Fruit fly (Drosophila melanogaster) whole organism, pupa: ENCODE data around the gene Hers.

ENCODE experiments used
- CG10348 ChIP-seq: fragments of 200-800 bp; sonication (Bioruptor generic); IDR thresholded peaks from 2 replicates; pipeline ENCODE4 v1.3.6; 2022; ENCODE audit warnings: missing biosample characterization, missing genetic modification characterization
- CG12605 ChIP-seq: fragments of 200-800 bp; sonication (Bioruptor generic); IDR thresholded peaks from 2 replicates; pipeline ENCODE4 v1.3.6; 2022; ENCODE audit warnings: missing biosample characterization, missing genetic modification characterization
- CG13204 ChIP-seq: fragments of 200-800 bp; sonication (Bioruptor generic); optimal IDR thresholded peaks from 2 replicates; lab custom pipeline; 2018; ENCODE audit warnings: missing biosample characterization, mild to moderate bottlenecking, missing genetic modification characterization, moderate library complexity
- CG14655 ChIP-seq: fragments of 200-800 bp; sonication (Bioruptor generic); optimal IDR thresholded peaks from 3 replicates; lab custom pipeline; 2017; ENCODE audit warnings: mild to moderate bottlenecking, missing biosample characterization, missing genetic modification reagents, missing genetic modification characterization
- CG15710 ChIP-seq: fragments of 200-800 bp; sonication (Bioruptor generic); optimal IDR thresholded peaks from 2 replicates; lab custom pipeline; 2018; ENCODE audit warnings: missing biosample characterization, mild to moderate bottlenecking, missing genetic modification characterization, moderate library complexity
- CG17806 ChIP-seq: fragments of 200-800 bp; sonication (Bioruptor generic); optimal IDR thresholded peaks from 2 replicates; lab custom pipeline; 2018; ENCODE audit warnings: missing biosample characterization, mild to moderate bottlenecking, missing genetic modification characterization, moderate library complexity
- CG32121 ChIP-seq: fragments of 200-800 bp; sonication (Bioruptor generic); IDR thresholded peaks from 2 replicates; pipeline ENCODE4 v1.3.6; 2022; ENCODE audit warnings: missing biosample characterization, missing genetic modification characterization
- CG34367 ChIP-seq: fragments of 200-800 bp; sonication (Bioruptor generic); optimal IDR thresholded peaks from 2 replicates; lab custom pipeline; 2018; ENCODE audit warnings: missing biosample characterization, mild to moderate bottlenecking, missing genetic modification characterization
- CG4496 ChIP-seq: fragments of 200-800 bp; sonication (Bioruptor generic); IDR thresholded peaks from 3 replicates; pipeline ENCODE4 v1.3.6; 2022; ENCODE audit warnings: missing biosample characterization, missing genetic modification characterization
- CG8159 ChIP-seq: fragments of 200-800 bp; sonication (Bioruptor generic); optimal IDR thresholded peaks from 3 replicates; lab custom pipeline; 2018; ENCODE audit warnings: missing biosample characterization, mild to moderate bottlenecking, missing genetic modification characterization, moderate library complexity
- CG8301 ChIP-seq: fragments of 200-800 bp; sonication (Bioruptor generic); optimal IDR thresholded peaks from 2 replicates; lab custom pipeline; 2018; ENCODE audit warnings: missing biosample characterization, mild to moderate bottlenecking, missing genetic modification characterization
- CG9948 ChIP-seq: fragments of 200-800 bp; sonication (Bioruptor generic); optimal IDR thresholded peaks from 2 replicates; lab custom pipeline; 2018; ENCODE audit warnings: missing biosample characterization, mild to moderate bottlenecking, missing genetic modification characterization, moderate library complexity
- D1 ChIP-seq: fragments of 200-800 bp; sonication (Bioruptor generic); optimal IDR thresholded peaks from 2 replicates; lab custom pipeline; 2018; ENCODE audit warnings: missing biosample characterization, mild to moderate bottlenecking, missing genetic modification characterization, moderate library complexity
- EcR ChIP-seq: fragments of 200-800 bp; sonication (Bioruptor generic); optimal IDR thresholded peaks from 3 replicates; lab custom pipeline; 2019; ENCODE audit warnings: missing biosample characterization, missing genetic modification characterization, mild to moderate bottlenecking, moderate library complexity, missing genetic modification reagents
- Ets98B ChIP-seq: fragments of 200-800 bp; sonication (Bioruptor generic); IDR thresholded peaks from 2 replicates; pipeline ENCODE4 v1.3.6; 2022; ENCODE audit warnings: missing biosample characterization, missing genetic modification characterization
- Pif1A ChIP-seq: fragments of 200-800 bp; sonication (Bioruptor generic); optimal IDR thresholded peaks from 3 replicates; lab custom pipeline; 2016; ENCODE audit warnings: missing biosample characterization, missing genetic modification characterization
- Pif1B ChIP-seq: fragments of 200-800 bp; sonication (Bioruptor generic); optimal IDR thresholded peaks from 3 replicates; lab custom pipeline; 2016; ENCODE audit warnings: missing biosample characterization, missing genetic modification characterization
- Snoo ChIP-seq: fragments of 200-800 bp; sonication (Bioruptor generic); optimal IDR thresholded peaks from 3 replicates; lab custom pipeline; 2017; ENCODE audit warnings: missing biosample characterization, mild to moderate bottlenecking, missing genetic modification characterization, inconsistent platforms
- fd96Ca ChIP-seq: fragments of 200-800 bp; sonication (Bioruptor generic); IDR thresholded peaks from 3 replicates; pipeline ENCODE4 v1.3.6; 2022; ENCODE audit warnings: missing biosample characterization, missing genetic modification characterization
- gl ChIP-seq: fragments of 200-800 bp; sonication (Bioruptor generic); optimal IDR thresholded peaks from 2 replicates; lab custom pipeline; 2018; ENCODE audit warnings: missing biosample characterization, mild to moderate bottlenecking, missing genetic modification characterization
- rn ChIP-seq: fragments of 200-800 bp; sonication (Bioruptor generic); IDR thresholded peaks from 2 replicates; pipeline ENCODE4 v1.3.6; 2022; ENCODE audit warnings: missing biosample characterization, missing genetic modification characterization

Hers gene

DNA sequence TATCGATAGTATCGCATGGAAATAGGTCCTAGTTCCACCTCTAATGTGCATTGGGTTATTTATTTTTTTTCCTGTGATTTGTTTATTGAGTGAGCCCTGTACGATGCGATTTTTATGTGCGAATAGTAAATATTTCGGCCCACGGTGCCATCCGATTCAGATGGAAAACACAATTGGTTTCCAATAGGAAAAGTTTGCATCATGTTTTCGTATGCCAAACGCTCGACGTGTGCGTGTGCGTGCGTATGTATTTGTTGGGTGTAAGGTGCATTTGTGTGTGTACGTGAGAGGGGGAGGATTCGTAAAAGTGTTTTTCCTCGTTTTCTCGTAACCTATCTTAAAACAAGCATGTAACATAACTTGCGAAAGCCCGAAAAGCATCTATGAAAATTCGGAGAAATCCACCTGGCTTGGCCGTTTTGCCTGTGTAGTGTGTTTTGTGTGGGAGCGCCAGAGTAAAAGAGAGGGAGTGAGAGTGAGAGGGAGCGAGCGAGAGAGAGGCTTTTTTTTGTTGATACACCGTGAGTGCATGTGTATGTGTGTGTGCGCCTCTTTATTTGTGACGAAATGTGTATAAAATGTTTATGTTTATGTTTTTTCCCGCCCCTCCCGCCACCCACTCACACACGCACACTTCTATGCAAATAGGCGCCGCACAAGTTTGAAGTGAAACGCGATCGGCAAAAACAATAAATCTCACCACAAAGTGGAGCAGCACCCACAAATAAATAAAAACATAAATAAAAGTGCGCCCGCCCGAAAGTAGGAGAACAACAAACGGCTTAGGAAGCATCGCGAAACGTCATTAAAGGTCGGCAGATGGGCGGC is at the start of gene Hers:
Gene Hers, plus strand, starts transcription at position 2 of the 828 bp plus-strand sequence.
- TF ChIP-seq CG32121 (GFP tag; lab: Robert Waterston, UW), result no peak
- TF ChIP-seq CG12605 (GFP tag; lab: Robert Waterston, UW), result no peak
- no peak for TF ChIP-seq CG8159 (tag; lab: Kevin White, UChicago)
- no peak for TF ChIP-seq gl (tag; lab: Kevin White, UChicago)
- TF ChIP-seq CG15710 (tag; lab: Kevin White, UChicago), result no peak
- no peak for TF ChIP-seq CG10348
- TF ChIP-seq Pif1A, result no peak
- TF ChIP-seq Ets98B, result no peak
- TF ChIP-seq rn (GFP tag; lab: Robert Waterston, UW), result no peak

DNA sequence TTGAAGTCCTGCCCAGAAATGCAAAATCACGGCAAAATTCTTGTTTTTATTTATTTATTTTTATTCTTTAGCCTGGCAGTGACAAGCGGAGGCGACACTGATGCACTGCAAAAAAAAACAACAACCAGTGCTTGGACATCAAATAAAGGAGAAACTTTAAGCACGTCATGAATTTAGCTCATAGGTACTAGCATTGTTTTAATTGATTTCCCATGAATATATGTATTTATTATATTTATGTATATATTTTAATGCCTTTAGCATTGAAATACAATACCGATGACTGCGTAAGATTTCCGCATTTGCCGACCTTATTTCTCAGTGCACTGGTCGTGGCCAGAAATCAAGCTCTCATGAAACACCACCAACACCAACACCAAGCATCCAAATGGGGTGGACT is 47.3 kb upstream of the Hers start:
- TF ChIP-seq CG32121 (GFP tag; lab: Robert Waterston, UW) (no peak), CG17806 (tag; lab: Kevin White, UChicago) (no peak), CG4496 (GFP tag; lab: Robert Waterston, UW) (no peak), CG14655 (GFP tag; lab: Kevin White, UChicago) (no peak), Pif1B (GFP tag; lab: Kevin White, UChicago) (no peak), CG13204 (GFP tag; lab: Kevin White, UChicago) (no peak), rn (GFP tag; lab: Robert Waterston, UW) (no peak), CG9948 (tag; lab: Kevin White, UChicago) (no peak), fd96Ca (GFP tag; lab: Robert Waterston, UW) (no peak), EcR (GFP tag; lab: Kevin White, UChicago) (no peak)

DNA sequence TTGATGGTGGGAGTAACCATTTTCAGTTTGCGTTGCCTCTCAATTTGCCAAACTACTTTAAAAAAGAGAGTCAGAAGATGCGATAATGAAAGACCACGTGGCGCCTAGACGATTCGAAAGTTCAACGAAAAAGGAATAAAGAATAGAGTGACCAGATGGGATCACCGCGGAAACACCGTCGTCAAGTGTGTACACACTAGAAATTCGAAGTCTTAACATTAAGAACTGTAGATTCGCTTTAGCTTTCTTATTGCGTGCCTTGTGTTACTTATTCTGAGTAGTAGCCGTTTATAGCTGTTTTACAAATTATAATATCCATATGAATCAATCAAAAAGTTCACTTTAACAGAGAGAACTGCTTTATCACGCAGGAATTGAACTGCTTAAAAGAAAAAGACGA is 42.0 kb upstream of the Hers start, which contains the start of gene SkpE:
Gene SkpE, minus strand, starts transcription at position 101 of the 400 bp plus-strand sequence.
- no peak for TF ChIP-seq CG17806 (tag; lab: Kevin White, UChicago)
- no peak for TF ChIP-seq CG12605 (GFP tag; lab: Robert Waterston, UW)
- TF ChIP-seq EcR (GFP tag; lab: Kevin White, UChicago), result no peak
- TF ChIP-seq CG13204 (GFP tag; lab: Kevin White, UChicago), result no peak
- TF ChIP-seq CG10348, result no peak
- no peak for TF ChIP-seq fd96Ca (GFP tag; lab: Robert Waterston, UW)
- no peak for TF ChIP-seq CG8301 (tag; lab: Kevin White, UChicago)
- TF ChIP-seq Ets98B, result no peak
- no peak for TF ChIP-seq CG8159 (tag; lab: Kevin White, UChicago)
- no peak for TF ChIP-seq Pif1B (GFP tag; lab: Kevin White, UChicago)

DNA sequence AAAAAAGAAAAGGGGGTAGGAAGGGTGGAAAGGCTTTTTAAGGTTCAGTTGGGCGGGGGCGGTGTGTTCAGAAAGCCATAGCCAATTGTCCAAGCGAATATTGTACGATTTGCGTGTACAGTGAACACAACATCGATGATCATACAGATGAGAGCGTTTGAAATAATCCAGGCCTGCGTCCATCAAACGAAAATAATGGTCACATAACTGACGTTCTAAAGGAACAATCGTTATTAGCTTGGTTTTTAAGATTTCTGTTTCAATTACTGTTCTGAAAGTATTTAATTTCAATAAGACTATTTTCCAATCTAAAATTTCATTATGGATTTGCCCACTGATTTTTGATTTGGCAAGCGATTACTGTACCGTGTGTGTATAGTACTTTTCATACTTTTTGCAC is 40.8 kb upstream of the Hers start:
- TF ChIP-seq EcR (GFP tag; lab: Kevin White, UChicago), result no peak
- no peak for TF ChIP-seq Pif1B (GFP tag; lab: Kevin White, UChicago)
- no peak for TF ChIP-seq CG13204 (GFP tag; lab: Kevin White, UChicago)
- TF ChIP-seq Pif1A, result no peak
- TF ChIP-seq fd96Ca (GFP tag; lab: Robert Waterston, UW), result no peak
- no peak for TF ChIP-seq Ets98B
- no peak for TF ChIP-seq D1 (tag; lab: Kevin White, UChicago)
- TF ChIP-seq CG34367 (tag; lab: Kevin White, UChicago), result no peak

DNA sequence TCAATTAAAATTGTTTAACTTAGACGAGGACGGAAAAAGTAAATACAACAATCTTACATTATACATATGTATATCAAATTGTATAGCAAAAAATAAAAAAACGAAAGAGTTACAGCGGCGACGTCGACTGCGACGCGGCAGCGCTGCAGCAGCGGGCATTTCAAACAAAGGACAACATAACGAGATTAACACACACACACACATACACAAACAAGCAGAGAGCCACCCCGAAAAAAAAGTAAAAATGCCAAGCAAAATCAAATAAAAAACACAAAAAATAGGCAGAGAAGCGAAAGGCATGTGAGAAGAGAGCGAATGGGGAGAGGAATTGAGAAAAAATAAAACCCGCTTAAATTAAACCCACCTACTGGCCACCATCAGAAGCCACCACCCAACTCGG is 38.2 kb upstream of the Hers start:
- TF ChIP-seq CG4496 (GFP tag; lab: Robert Waterston, UW) (no peak), CG34367 (tag; lab: Kevin White, UChicago) (no peak), fd96Ca (GFP tag; lab: Robert Waterston, UW) (no peak), CG10348 (no peak), rn (GFP tag; lab: Robert Waterston, UW) (no peak), CG12605 (GFP tag; lab: Robert Waterston, UW) (no peak), D1 (tag; lab: Kevin White, UChicago) (no peak), CG8159 (tag; lab: Kevin White, UChicago) (no peak), gl (tag; lab: Kevin White, UChicago) (no peak), CG13204 (GFP tag; lab: Kevin White, UChicago) (no peak), Snoo (tag; lab: Kevin White, UChicago) (no peak), Pif1B (GFP tag; lab: Kevin White, UChicago) (no peak), Ets98B (no peak), CG9948 (tag; lab: Kevin White, UChicago) (no peak), CG32121 (GFP tag; lab: Robert Waterston, UW) (no peak), CG8301 (tag; lab: Kevin White, UChicago) (no peak), CG15710 (tag; lab: Kevin White, UChicago) (no peak), Pif1A (no peak), EcR (GFP tag; lab: Kevin White, UChicago) (no peak)

DNA sequence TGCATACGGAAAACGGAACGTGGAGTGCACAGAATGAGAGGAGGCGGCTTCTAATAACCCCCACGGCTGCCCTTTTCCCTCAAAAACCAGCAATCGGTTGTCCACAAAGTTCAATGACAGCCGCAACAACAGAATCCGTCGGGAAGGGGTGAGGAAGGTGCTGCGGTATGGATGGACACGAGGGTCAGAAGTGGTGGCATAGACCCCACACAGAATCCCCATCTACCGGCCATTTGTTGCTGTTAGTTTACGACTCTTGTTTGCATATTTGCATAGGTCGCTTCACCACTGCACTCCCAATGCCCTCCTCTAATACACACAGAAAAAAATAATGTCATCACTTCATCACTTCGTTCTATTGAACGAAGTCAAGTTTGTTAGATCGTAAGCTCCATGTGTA is 26.9 kb upstream of the Hers start:
- TF ChIP-seq Pif1B (GFP tag; lab: Kevin White, UChicago) (no peak), CG8159 (tag; lab: Kevin White, UChicago) (no peak), CG15710 (tag; lab: Kevin White, UChicago) (no peak), gl (tag; lab: Kevin White, UChicago) (no peak), CG12605 (GFP tag; lab: Robert Waterston, UW) (no peak), CG10348 (no peak), D1 (tag; lab: Kevin White, UChicago) (no peak), CG8301 (tag; lab: Kevin White, UChicago) (no peak), CG32121 (GFP tag; lab: Robert Waterston, UW) (no peak)
